Fruit fly (Drosophila melanogaster): Measurements from ENCODE around the gene amx.

Gene amx

DNA sequence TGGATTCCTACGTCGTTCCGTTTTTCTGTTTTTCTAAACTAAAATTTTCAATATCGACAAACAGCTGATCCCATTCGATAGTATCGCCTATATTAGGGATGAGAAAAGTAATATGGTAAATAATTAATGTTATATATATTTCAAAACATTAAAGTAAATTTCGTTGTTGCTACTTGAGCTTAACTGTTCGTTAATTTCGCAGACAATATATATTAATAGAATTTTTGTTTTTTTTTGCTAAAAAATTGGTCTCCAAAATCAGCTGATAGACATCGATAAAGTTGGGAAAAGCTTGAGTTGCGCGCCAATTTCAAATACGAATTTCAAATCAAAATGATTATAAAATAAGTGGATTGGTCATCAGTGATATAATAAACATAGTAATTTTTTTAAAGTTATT is 50.8 kb downstream of the amx start, which contains the start of gene CG12118 (continued):
- TF ChIP-seq CG3847 (GFP tag; IDR thresholded peaks at IDR 0.05) (peak; percentile 80), gsb-n (tag; optimal IDR thresholded peaks at IDR 0.05) (peak; percentile 56), CG6813 (GFP tag; optimal IDR thresholded peaks at IDR 0.05) (peak; percentile 17), Doc3 (GFP tag; IDR thresholded peaks at IDR 0.05; ENCODE audit: partially characterized antibody) (peak; percentile 95), CG10366 (GFP tag; IDR thresholded peaks at IDR 0.05) (peak; percentile 88), CG15073 (GFP tag; optimal IDR thresholded peaks at IDR 0.05) (no peak), Mes4 (GFP tag; optimal IDR thresholded peaks at IDR 0.05) (no peak), CG4820 (GFP tag; optimal IDR thresholded peaks at IDR 0.05) (peak; percentile 65), nerfin-1 (tag; optimal IDR thresholded peaks at IDR 0.05) (peak; percentile 59), ac (GFP tag; optimal IDR thresholded peaks at IDR 0.05) (no peak), D (optimal IDR thresholded peaks at IDR 0.05) (no peak), D (GFP tag; optimal IDR thresholded peaks at IDR 0.05) (peak; percentile 45), Tbp (GFP tag; optimal IDR thresholded peaks at IDR 0.05) (no peak), Fer1 (GFP tag; optimal IDR thresholded peaks at IDR 0.05) (peak; percentile 70), chn (GFP tag; optimal IDR thresholded peaks at IDR 0.05) (peak; percentile 57), unpg (GFP tag; optimal IDR thresholded peaks at IDR 0.05) (peak; percentile 81), CG4707 (GFP tag; optimal IDR thresholded peaks at IDR 0.05) (no peak), CG2129 (GFP tag; IDR thresholded peaks at IDR 0.05; ENCODE audit: partially characterized antibody) (peak; percentile 84), bigmax (GFP tag; optimal IDR thresholded peaks at IDR 0.05) (no peak), schlank (tag; optimal IDR thresholded peaks at IDR 0.05) (no peak), nerfin-2 (GFP tag; IDR thresholded peaks at IDR 0.05; ENCODE audit: partially characterized antibody) (peak; percentile 89), CG13123 (GFP tag; optimal IDR thresholded peaks at IDR 0.05) (peak; percentile 75), fru (optimal IDR thresholded peaks at IDR 0.05) (no peak), esg (GFP tag; conservative IDR thresholded peaks at IDR 0.05) (peak; percentile 70), CG8290 (GFP tag; optimal IDR thresholded peaks at IDR 0.05) (peak; percentile 78), CG8290 (tag; optimal IDR thresholded peaks at IDR 0.05) (peak; percentile 42 to 43), lilli (GFP tag; optimal IDR thresholded peaks at IDR 0.05) (peak; percentile 82), CG17912 (GFP tag; optimal IDR thresholded peaks at IDR 0.05) (no peak), scrt (GFP tag; optimal IDR thresholded peaks at IDR 0.05) (peak; percentile 43), CG7987 (GFP tag; optimal IDR thresholded peaks at IDR 0.05) (peak; percentile 44), Dip3 (GFP tag; optimal IDR thresholded peaks at IDR 0.05) (peak; percentile 35), tna (GFP tag; IDR thresholded peaks at IDR 0.05; ENCODE audit: partially characterized antibody) (peak; percentile 81; the same call in 1 of the 2 replicates), fd3F (GFP tag; optimal IDR thresholded peaks at IDR 0.05) (peak; percentile 63), ap (GFP tag; IDR thresholded peaks at IDR 0.05) (peak; percentile 61; the same call in 1 of the 2 replicates), CG9437 (GFP tag; optimal IDR thresholded peaks at IDR 0.05) (peak; percentile 71), gcm2 (GFP tag; optimal IDR thresholded peaks at IDR 0.05) (peak; percentile 13), dm (GFP tag; optimal IDR thresholded peaks at IDR 0.05) (no peak), Gsc (GFP tag; IDR thresholded peaks at IDR 0.05) (no peak), CG11695 (GFP tag; IDR thresholded peaks at IDR 0.05) (peak; percentile 67; the same call in 2 of the 3 replicates), CG10979 (tag; optimal IDR thresholded peaks at IDR 0.05) (peak; percentile 72), CG1602 (GFP tag; optimal IDR thresholded peaks at IDR 0.05) (peak; percentile 83), sd (tag; optimal IDR thresholded peaks at IDR 0.05) (peak; percentile 60), Hmr (GFP tag; optimal IDR thresholded peaks at IDR 0.05) (peak; percentile 72), Poxn (GFP tag; IDR thresholded peaks at IDR 0.05) (peak; percentile 32; the same call in 1 of the 2 replicates), CG10543 (GFP tag; optimal IDR thresholded peaks at IDR 0.05) (peak; percentile 50), trem (tag; optimal IDR thresholded peaks at IDR 0.05) (peak; percentile 73), fd64A (GFP tag; optimal IDR thresholded peaks at IDR 0.05) (no peak), CG7928 (GFP tag; optimal IDR thresholded peaks at IDR 0.05) (peak; percentile 22), chm (GFP tag; IDR thresholded peaks at IDR 0.05) (peak; percentile 92)

Data from whole organism, embryonic.